Worm (Caenorhabditis elegans): Measurements from ENCODE around the gene mig-6.
A peak's percentile ranks its signal among the peaks of the same experiment; 100 is the strongest.

The mig-6 gene

DNA sequence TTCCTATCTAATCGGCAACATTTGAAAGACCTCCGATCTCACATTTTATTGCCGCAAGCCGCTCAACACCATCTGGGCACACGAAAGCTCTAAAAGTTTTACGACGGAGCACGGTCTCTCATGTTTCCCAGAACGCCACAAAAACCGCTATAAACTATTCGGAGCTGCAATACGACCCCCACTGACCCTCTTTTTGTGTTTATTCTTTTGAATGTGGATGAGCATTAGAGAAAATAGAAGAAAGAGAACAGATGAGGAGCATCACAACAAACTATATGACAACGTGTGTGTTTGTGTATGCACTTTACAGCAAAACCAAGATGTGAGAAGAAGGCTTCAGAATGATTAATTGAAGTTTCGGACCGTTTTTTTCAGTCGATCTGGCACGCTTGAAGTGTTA, 2.9 kb upstream of the mig-6 start:
- TF ChIP-seq hlh-11 (tag; optimal IDR thresholded peaks at IDR 0.05) (peak; percentile 25), Y48G9A.11 (GFP tag; IDR thresholded peaks at IDR 0.05) (no peak), daf-16 (GFP tag; optimal IDR thresholded peaks at IDR 0.05) (peak in 1 of 2 experiments; percentile 39), daf-16 (tag; optimal IDR thresholded peaks at IDR 0.05) (no peak)

DNA sequence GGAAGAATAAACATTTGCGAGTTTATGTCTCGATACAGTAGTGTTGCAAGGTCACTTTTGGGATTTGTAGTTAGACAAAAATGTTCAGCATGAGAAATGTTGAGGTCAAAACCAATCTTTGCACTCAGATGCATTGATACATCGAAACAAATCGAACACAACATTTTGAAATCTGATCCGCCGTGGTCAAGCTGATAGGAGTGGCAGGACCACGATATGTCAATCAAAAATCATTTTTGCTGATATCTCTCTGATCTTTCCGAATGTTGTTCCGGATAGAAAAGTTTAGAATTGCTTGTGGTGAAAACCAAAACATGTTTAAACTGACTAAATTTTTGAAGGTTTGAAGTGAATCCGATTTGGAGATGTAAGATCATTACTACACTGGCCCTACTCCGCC, 1.2 kb upstream of the mig-6 start:
- TF ChIP-seq unc-62 (GFP tag; optimal IDR thresholded peaks at IDR 0.05 in 1 of 2) (peak in 1 of 2 experiments; percentile 62), unc-62 (tag; optimal IDR thresholded peaks at IDR 0.05) (no peak), hlh-30 (tag; optimal IDR thresholded peaks at IDR 0.05; ENCODE audit: insufficient read depth) (no peak), saeg-2 (GFP tag; IDR thresholded peaks at IDR 0.05) (no peak), hmg-1.1 (GFP tag; IDR thresholded peaks at IDR 0.05) (no peak), daf-16 (GFP tag; optimal IDR thresholded peaks at IDR 0.05) (no peak), daf-16 (tag; optimal IDR thresholded peaks at IDR 0.05) (no peak), mes-2 (tag; optimal IDR thresholded peaks at IDR 0.05; ENCODE audit: poor library complexity, severe bottlenecking) (no peak), lin-39 (tag; optimal IDR thresholded peaks at IDR 0.05) (no peak)

DNA sequence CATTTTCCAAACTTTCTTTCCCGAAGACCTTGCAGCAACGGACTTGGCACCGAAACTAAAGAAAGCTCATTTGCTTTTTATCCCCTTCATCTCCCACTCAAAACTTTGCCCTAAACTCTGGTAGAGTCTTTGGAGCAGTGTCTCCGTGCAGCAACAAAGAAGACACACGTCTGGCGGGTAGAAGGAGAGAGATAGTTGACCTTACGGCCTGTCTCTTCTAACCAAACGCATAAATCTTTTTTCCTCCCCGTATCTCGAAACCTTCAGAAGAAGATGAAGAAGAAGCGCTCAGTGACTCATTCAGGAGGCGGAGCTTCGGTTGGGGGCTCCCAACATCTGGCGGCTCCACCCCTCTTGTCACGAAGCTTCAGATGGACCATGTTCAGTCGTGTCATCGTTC, 655 bp upstream of the mig-6 start:
- no peak for TF ChIP-seq lin-39 (tag; optimal IDR thresholded peaks at IDR 0.05)
- no peak for TF ChIP-seq ceh-62 (tag; optimal IDR thresholded peaks at IDR 0.05)
- TF ChIP-seq skn-1 (tag; optimal IDR thresholded peaks at IDR 0.05), result no peak
- no peak for TF ChIP-seq Y5F2A.4 (GFP tag; optimal IDR thresholded peaks at IDR 0.05)
- TF ChIP-seq cey-2 (tag; optimal IDR thresholded peaks at IDR 0.05; ENCODE audit: borderline replicate concordance, insufficient read depth), result no peak
- TF ChIP-seq vab-7 (GFP tag; IDR thresholded peaks at IDR 0.05), result no peak
- no peak for TF ChIP-seq dmd-8 (GFP tag; IDR thresholded peaks at IDR 0.05)
- no peak for TF ChIP-seq nhr-237 (tag; optimal IDR thresholded peaks at IDR 0.05)
- TF ChIP-seq mxl-3 (GFP tag; optimal IDR thresholded peaks at IDR 0.05), result no peak
- no peak for TF ChIP-seq lin-1 (GFP tag; IDR thresholded peaks at IDR 0.05)
- TF ChIP-seq sdz-12 (GFP tag; optimal IDR thresholded peaks at IDR 0.05), result no peak
- no peak for TF ChIP-seq fos-1 (tag; optimal IDR thresholded peaks at IDR 0.05)
- no peak for TF ChIP-seq D1046.2 (GFP tag; IDR thresholded peaks at IDR 0.05)
- no peak for TF ChIP-seq spr-3 (GFP tag; optimal IDR thresholded peaks at IDR 0.05)
- TF ChIP-seq arid-1 (GFP tag; conservative IDR thresholded peaks at IDR 0.05), result no peak
- TF ChIP-seq nhr-42 (GFP tag; IDR thresholded peaks at IDR 0.05), result no peak

DNA sequence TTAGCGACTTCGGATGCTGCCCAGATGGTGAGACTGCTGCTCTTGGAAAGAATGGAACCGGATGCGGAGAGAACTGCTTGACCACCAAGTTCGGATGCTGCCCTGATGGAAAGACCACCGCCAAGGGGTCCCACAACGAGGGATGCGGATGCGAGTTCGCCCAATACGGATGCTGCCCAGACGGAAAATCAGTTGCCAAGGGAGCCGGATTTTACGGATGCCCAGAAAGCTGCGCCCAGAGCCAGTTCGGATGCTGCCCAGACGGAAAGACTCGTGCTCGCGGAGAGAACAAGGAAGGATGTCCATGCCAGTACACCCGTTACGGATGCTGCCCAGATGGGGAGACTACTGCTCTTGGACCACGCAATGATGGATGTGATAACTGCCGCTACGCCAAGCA, 3.9 kb downstream of the mig-6 start:
- no peak for TF ChIP-seq vab-7 (GFP tag; IDR thresholded peaks at IDR 0.05)
- TF ChIP-seq set-16 (GFP tag; IDR thresholded peaks at IDR 0.05), result peak; percentile 85

DNA sequence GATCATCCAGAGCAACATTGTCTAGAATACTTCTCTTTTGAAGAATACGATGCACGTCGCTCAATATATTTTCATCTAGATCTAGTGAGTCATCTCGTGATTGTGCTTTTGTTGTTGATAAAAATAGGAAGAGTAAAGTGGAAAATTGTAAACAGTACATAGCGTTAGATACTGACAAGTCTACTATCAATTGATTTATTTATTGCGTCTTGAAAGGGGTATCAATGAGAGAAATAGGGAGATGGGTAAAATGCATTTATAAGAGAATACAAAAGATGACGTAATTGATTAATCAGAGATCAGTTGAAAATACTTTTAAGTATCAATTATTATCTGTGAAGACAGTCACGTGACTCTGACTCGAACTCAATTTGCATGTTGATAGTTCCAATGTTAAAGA, 9.9 kb downstream of the mig-6 start, which contains the start of gene txt-5:
Gene txt-5 (minus strand): TSS at position 224 of the 400 bp plus-strand sequence.
- TF ChIP-seq mxl-2 (GFP tag; conservative IDR thresholded peaks at IDR 0.05), result no peak
- no peak for TF ChIP-seq zip-2 (tag; optimal IDR thresholded peaks at IDR 0.05)
- TF ChIP-seq nhr-76 (tag; optimal IDR thresholded peaks at IDR 0.05), result no peak
- no peak for TF ChIP-seq skn-1 (tag; optimal IDR thresholded peaks at IDR 0.05)
- no peak for TF ChIP-seq ama-1 (optimal IDR thresholded peaks at IDR 0.05)
- TF ChIP-seq unc-62 (GFP tag; optimal IDR thresholded peaks at IDR 0.05 in 1 of 2), result peak in 1 of 2 experiments; percentile 62
- no peak for TF ChIP-seq unc-62 (tag; optimal IDR thresholded peaks at IDR 0.05)
- no peak for TF ChIP-seq F49E8.2 (tag; optimal IDR thresholded peaks at IDR 0.05; ENCODE audit: borderline replicate concordance)
- TF ChIP-seq madf-5 (GFP tag; IDR thresholded peaks at IDR 0.05), result no peak
- no peak for TF ChIP-seq set-16 (GFP tag; IDR thresholded peaks at IDR 0.05)
- TF ChIP-seq nhr-28 (tag; optimal IDR thresholded peaks at IDR 0.05), result peak; percentile 46
- TF ChIP-seq ceh-82 (tag; optimal IDR thresholded peaks at IDR 0.05), result no peak
- TF ChIP-seq hlh-11 (tag; optimal IDR thresholded peaks at IDR 0.05), result peak; percentile 2
- no peak for TF ChIP-seq lim-7 (GFP tag; IDR thresholded peaks at IDR 0.05)
- no peak for TF ChIP-seq ceh-62 (tag; optimal IDR thresholded peaks at IDR 0.05)
- TF ChIP-seq hlh-30 (tag; optimal IDR thresholded peaks at IDR 0.05; ENCODE audit: insufficient read depth), result peak; percentile 45
- peak in 1 of 2 experiments; percentile 46 for TF ChIP-seq mdl-1 (tag; optimal IDR thresholded peaks at IDR 0.05)
- no peak for TF ChIP-seq pqm-1 (tag; optimal IDR thresholded peaks at IDR 0.05)
- no peak for TF ChIP-seq fkh-10 (GFP tag; optimal IDR thresholded peaks at IDR 0.05)
- no peak for TF ChIP-seq php-3 (GFP tag; IDR thresholded peaks at IDR 0.05)
- TF ChIP-seq mep-1 (tag; optimal IDR thresholded peaks at IDR 0.05), result peak; percentile 53
- TF ChIP-seq T20F7.1 (GFP tag; optimal IDR thresholded peaks at IDR 0.05), result no peak
- no peak for TF ChIP-seq zfp-3 (GFP tag; conservative IDR thresholded peaks at IDR 0.05)
- TF ChIP-seq sdz-12 (GFP tag; optimal IDR thresholded peaks at IDR 0.05), result no peak
- no peak for TF ChIP-seq vab-7 (GFP tag; IDR thresholded peaks at IDR 0.05)
- no peak for TF ChIP-seq lin-15B (tag; optimal IDR thresholded peaks at IDR 0.05)
